Worm (Caenorhabditis elegans) whole organism, young adult: ENCODE measurements around the gene nlp-1.
A peak's percentile ranks its signal among the peaks of the same experiment; 100 is the strongest.

Source experiments
- D2030.7 ChIP-seq: fragments of 200-800 bp; sonication (Bioruptor generic); IDR thresholded peaks from 2 replicates; pipeline ENCODE4 v1.3.6; 2022; ENCODE audit warnings: missing genetic modification reagents, missing genetic modification characterization, missing compliant biosample characterization
- F10E7.11 ChIP-seq: sonication (generic microtip); optimal IDR thresholded peaks from 2 replicates; lab custom pipeline; 2017; ENCODE audit warnings: mild to moderate bottlenecking, missing genetic modification characterization, moderate library complexity, missing compliant biosample characterization
- F37B4.10 ChIP-seq: fragments of 200-800 bp; sonication (Bioruptor generic); IDR thresholded peaks from 2 replicates; pipeline ENCODE4 v1.3.6; 2022; ENCODE audit warnings: missing genetic modification characterization, missing compliant biosample characterization
- F52B5.7 ChIP-seq: sonication (generic microtip); optimal IDR thresholded peaks from 2 replicates; lab custom pipeline; 2016; ENCODE audit warnings: mild to moderate bottlenecking, missing genetic modification characterization, missing compliant biosample characterization
- K12H6.12 ChIP-seq: fragments of 200-800 bp; sonication (Bioruptor generic); optimal IDR thresholded peaks from 2 replicates; lab custom pipeline; 2018; ENCODE audit warnings: mild to moderate bottlenecking, missing genetic modification characterization, missing compliant biosample characterization
- Y53G8AR.9 ChIP-seq: fragments of 200-800 bp; sonication (Bioruptor generic); conservative IDR thresholded peaks from 2 replicates; pipeline ENCODE4 v1.3.6; 2022; ENCODE audit warnings: missing genetic modification reagents, missing genetic modification characterization, missing compliant biosample characterization
- Y56A3A.18 ChIP-seq: fragments of 200-800 bp; sonication (Bioruptor generic); IDR thresholded peaks from 2 replicates; pipeline ENCODE4 v1.3.6; 2022; ENCODE audit warnings: missing genetic modification reagents, missing genetic modification characterization, missing compliant biosample characterization
- Y67H2A.10 ChIP-seq: fragments of 200-800 bp; sonication (Bioruptor generic); conservative IDR thresholded peaks from 2 replicates; pipeline ENCODE4 v1.3.6; 2022; ENCODE audit warnings: missing genetic modification reagents, missing genetic modification characterization, missing compliant biosample characterization
- Y79H2A.3 ChIP-seq: fragments of 200-800 bp; sonication (Bioruptor generic); conservative IDR thresholded peaks from 2 replicates; pipeline ENCODE4 v1.3.6; 2022; ENCODE audit warnings: missing genetic modification reagents, missing genetic modification characterization, missing compliant biosample characterization
- aptf-2 ChIP-seq: fragments of 200-800 bp; sonication (Bioruptor generic); conservative IDR thresholded peaks from 2 replicates; pipeline ENCODE4 v1.3.6; 2022; ENCODE audit warnings: missing genetic modification reagents, missing genetic modification characterization, missing compliant biosample characterization
- attf-3 ChIP-seq: fragments of 200-800 bp; sonication (Bioruptor generic); conservative IDR thresholded peaks from 2 replicates; pipeline ENCODE4 v1.3.6; 2022; ENCODE audit warnings: missing genetic modification reagents, missing genetic modification characterization, missing compliant biosample characterization
- efl-1 ChIP-seq: fragments of 150-350 bp; optimal IDR thresholded peaks from 2 replicates; lab custom pipeline; 2014; ENCODE audit warnings: missing biosample characterization, missing genetic modification reagents, missing genetic modification characterization
- egl-44 ChIP-seq: fragments of 200-800 bp; sonication (Bioruptor generic); IDR thresholded peaks from 2 replicates; pipeline ENCODE4 v1.3.6; 2022; ENCODE audit warnings: missing genetic modification reagents, missing genetic modification characterization, missing compliant biosample characterization
- ekl-4 ChIP-seq: fragments of 200-800 bp; sonication (Bioruptor generic); IDR thresholded peaks from 2 replicates; pipeline ENCODE4 v1.3.6; 2022; ENCODE audit warnings: missing genetic modification reagents, missing genetic modification characterization, missing compliant biosample characterization
- fkh-3 ChIP-seq: sonication (generic microtip); optimal IDR thresholded peaks from 2 replicates; lab custom pipeline; 2016; ENCODE audit warnings: mild to moderate bottlenecking, missing genetic modification characterization, missing compliant biosample characterization
- hmg-1.2 ChIP-seq: fragments of 200-800 bp; sonication (Bioruptor generic); IDR thresholded peaks from 2 replicates; pipeline ENCODE4 v1.3.6; 2022; ENCODE audit warnings: missing genetic modification reagents, missing genetic modification characterization, missing compliant biosample characterization
- hmg-20 ChIP-seq: fragments of 200-800 bp; sonication (Bioruptor generic); IDR thresholded peaks from 2 replicates; pipeline ENCODE4 v1.3.6; 2022; ENCODE audit warnings: missing genetic modification reagents, missing genetic modification characterization, missing compliant biosample characterization
- hrde-1 ChIP-seq: sonication (generic microtip); optimal IDR thresholded peaks from 2 replicates; lab custom pipeline; 2016; ENCODE audit warnings: missing genetic modification characterization, mild to moderate bottlenecking, missing compliant biosample characterization, moderate library complexity, missing genotype, missing genetic modification reagents, borderline replicate concordance
- lin-26 ChIP-seq: fragments of 200-800 bp; sonication (Bioruptor generic); IDR thresholded peaks from 2 replicates; pipeline ENCODE4 v1.3.6; 2022; ENCODE audit warnings: missing genetic modification reagents, missing genetic modification characterization, missing compliant biosample characterization
- lin-35 ChIP-seq, 3 experiments: fragments of 150-350 bp in 2 of 3; sonication (generic microtip) in 1 of 3; optimal IDR thresholded peaks; 2 replicates each; lab custom pipeline; 2014 to 2018; ENCODE audit warnings: missing biosample characterization in 3 of 3, missing genetic modification characterization in 3 of 3, missing genetic modification reagents in 3 of 3
- madf-8 ChIP-seq: fragments of 200-800 bp; sonication (Bioruptor generic); conservative IDR thresholded peaks from 2 replicates; pipeline ENCODE4 v1.3.6; 2022; ENCODE audit warnings: missing genetic modification reagents, missing genetic modification characterization, missing compliant biosample characterization
- mcd-1 ChIP-seq: fragments of 200-800 bp; sonication (Bioruptor generic); IDR thresholded peaks from 2 replicates; pipeline ENCODE4 v1.3.6; 2022; ENCODE audit warnings: missing genetic modification reagents, missing genetic modification characterization, missing compliant biosample characterization
- nfyb-1 ChIP-seq: fragments of 200-800 bp; sonication (Bioruptor generic); IDR thresholded peaks from 2 replicates; pipeline ENCODE4 v1.3.6; 2022; ENCODE audit warnings: missing genetic modification reagents, missing genetic modification characterization, missing compliant biosample characterization
- nhr-120 ChIP-seq: fragments of 200-800 bp; sonication (Bioruptor generic); IDR thresholded peaks from 2 replicates; pipeline ENCODE4 v1.3.6; 2022; ENCODE audit warnings: missing genetic modification characterization, missing compliant biosample characterization
- nhr-90 ChIP-seq: sonication (generic microtip); optimal IDR thresholded peaks from 2 replicates; lab custom pipeline; 2016; ENCODE audit warnings: missing genotype, mild to moderate bottlenecking, missing genetic modification characterization, missing compliant biosample characterization
- pbrm-1 ChIP-seq: fragments of 200-800 bp; sonication (Bioruptor generic); IDR thresholded peaks from 2 replicates; pipeline ENCODE4 v1.3.6; 2022; ENCODE audit warnings: missing genetic modification reagents, missing genetic modification characterization, missing compliant biosample characterization
- rcor-1 ChIP-seq: fragments of 200-800 bp; sonication (Bioruptor generic); IDR thresholded peaks from 2 replicates; pipeline ENCODE4 v1.3.6; 2022; ENCODE audit warnings: missing genetic modification reagents, missing genetic modification characterization, missing compliant biosample characterization
- rpc-1 ChIP-seq, 2 experiments: fragments of 150-350 bp in 1 of 2; sonication (generic microtip) in 1 of 2; optimal IDR thresholded peaks; 2 replicates each; lab custom pipeline; 2014 to 2018; ENCODE audit warnings: missing biosample characterization in 1 of 2, missing genetic modification characterization in 1 of 2, missing genetic modification reagents in 1 of 2, missing genotype in 1 of 2
- snpc-1.1 ChIP-seq: sonication (generic microtip); optimal IDR thresholded peaks from 2 replicates; lab custom pipeline; 2017; ENCODE audit warnings: missing genetic modification characterization, mild to moderate bottlenecking, missing compliant biosample characterization, antibody characterized with exemption, moderate library complexity, missing genotype, missing genetic modification reagents; ENCODE audit not compliant: insufficient read depth
- snpc-1.3 ChIP-seq: sonication (generic microtip); optimal IDR thresholded peaks from 2 replicates; lab custom pipeline; 2017; ENCODE audit warnings: missing genetic modification characterization, mild to moderate bottlenecking, missing compliant biosample characterization, antibody characterized with exemption, moderate library complexity, missing genotype, missing genetic modification reagents; ENCODE audit not compliant: insufficient read depth
- sptf-2 ChIP-seq: fragments of 200-800 bp; sonication (Bioruptor generic); optimal IDR thresholded peaks from 2 replicates; lab custom pipeline; 2018; ENCODE audit warnings: mild to moderate bottlenecking, missing genetic modification characterization, missing compliant biosample characterization
- ztf-18 ChIP-seq: sonication (generic microtip); optimal IDR thresholded peaks from 2 replicates; lab custom pipeline; 2016; ENCODE audit warnings: missing genotype, mild to moderate bottlenecking, missing genetic modification characterization, missing compliant biosample characterization
- ztf-25 ChIP-seq: fragments of 200-800 bp; sonication (Bioruptor generic); IDR thresholded peaks from 2 replicates; pipeline ENCODE4 v1.3.6; 2022; ENCODE audit warnings: missing genetic modification reagents, missing genetic modification characterization, missing compliant biosample characterization

nlp-1 gene

ce11 chrX:3714797-3715196 is 12.6 kb upstream of the nlp-1 start, which contains the start of gene C01C4.2:
TSS of gene C01C4.2 (plus strand) at chrX:3715097.
- TF ChIP-seq Y67H2A.10 (GFP tag; lab: Robert Waterston, UW) (no peak), rpc-1 (optimal IDR thresholded peaks at IDR 0.05; lab: Kevin White, UChicago) (no peak), rpc-1 (tag; optimal IDR thresholded peaks at IDR 0.05; lab: Kevin White, UChicago) (no peak), attf-3 (GFP tag; lab: Robert Waterston, UW) (no peak), Y79H2A.3 (GFP tag; lab: Robert Waterston, UW) (no peak), efl-1 (GFP tag; lab: Kevin White, UChicago) (no peak), K12H6.12 (tag; lab: Kevin White, UChicago) (no peak), madf-8 (GFP tag; lab: Robert Waterston, UW) (no peak), ztf-18 (tag; lab: Kevin White, UChicago) (no peak), F37B4.10 (GFP tag; lab: Robert Waterston, UW) (no peak), hmg-1.2 (GFP tag; lab: Robert Waterston, UW) (no peak), mcd-1 (GFP tag; lab: Robert Waterston, UW) (no peak), snpc-1.3 (no peak), Y53G8AR.9 (GFP tag; lab: Robert Waterston, UW) (no peak), F52B5.7 (no peak), rcor-1 (no peak)

- TF ChIP-seq nhr-90 (tag; lab: Kevin White, UChicago) (no peak), ekl-4 (GFP tag; lab: Robert Waterston, UW) (no peak), F10E7.11 (tag; lab: Kevin White, UChicago) (no peak), aptf-2 (GFP tag; lab: Robert Waterston, UW) (no peak), fkh-3 (no peak), nhr-120 (GFP tag; lab: Robert Waterston, UW) (no peak), hmg-20 (GFP tag; lab: Robert Waterston, UW) (no peak), hrde-1 (no peak)
Measured at ce11 chrX:3715835-3716234, 11.5 kb upstream of the nlp-1 start.

ce11 chrX:3722567-3722966 is 4.8 kb upstream of the nlp-1 start:
- TF ChIP-seq Y56A3A.18: 0 out of 2 replicates have a peak, but pooled peaks have one; percentile 17
- peak; percentile 25; the same call in 1 of the 2 replicates for TF ChIP-seq D2030.7 (GFP tag; lab: Robert Waterston, UW)
- TF ChIP-seq egl-44 (GFP tag; lab: Robert Waterston, UW): peak; percentile 56; the same call in 1 of the 2 replicates
- peak; percentile 74; the same call in 1 of the 2 replicates for TF ChIP-seq ztf-25
- 0 out of 2 replicates have a peak, but pooled peaks have one; percentile 13 for TF ChIP-seq pbrm-1 (GFP tag; lab: Robert Waterston, UW)
- 0 out of 2 replicates have a peak, but pooled peaks have one; percentile 12 for TF ChIP-seq rcor-1
- peak; percentile 42; the same call in 1 of the 2 replicates for TF ChIP-seq lin-26
- TF ChIP-seq, all 124 proteins: peak for 7; not testable (repeated sequence) for 117

ce11 chrX:3725437-3725836 is 1.9 kb upstream of the nlp-1 start:
- TF ChIP-seq snpc-1.1 (tag; lab: Kevin White, UChicago): no peak
- TF ChIP-seq lin-35 (GFP tag; optimal IDR thresholded peaks at IDR 0.05; lab: Kevin White, UChicago): no peak
- no peak for TF ChIP-seq Y56A3A.18
- TF ChIP-seq fkh-3: no peak
- TF ChIP-seq sptf-2: no peak
- TF ChIP-seq nfyb-1 (GFP tag; lab: Robert Waterston, UW): no peak
